Worm (Caenorhabditis elegans) whole organism, L4 larva: Measurements from ENCODE around the gene ZK622.1.

ENCODE experiments used
- D1046.2 ChIP-seq: fragments of 200-800 bp; sonication (Bioruptor generic); IDR thresholded peaks from 2 replicates; pipeline ENCODE4 v1.3.6; 2022; ENCODE audit warnings: missing genetic modification characterization, missing compliant biosample characterization
- F10B5.3 ChIP-seq: sonication (generic microtip); optimal IDR thresholded peaks from 2 replicates; lab custom pipeline; 2016; ENCODE audit warnings: mild to moderate bottlenecking, missing genetic modification characterization, missing compliant biosample characterization
- F26F4.8 ChIP-seq: fragments of 200-800 bp; sonication (Bioruptor generic); conservative IDR thresholded peaks from 2 replicates; pipeline ENCODE4 v1.3.6; 2022; ENCODE audit warnings: missing genetic modification characterization, missing compliant biosample characterization
- R02D3.7 ChIP-seq: fragments of 150-350 bp; sonication (generic microtip); optimal IDR thresholded peaks from 3 replicates; lab custom pipeline; 2014; ENCODE audit warnings: missing biosample characterization, missing genetic modification characterization
- T20F7.1 ChIP-seq: fragments of 200-800 bp; sonication (Bioruptor generic); optimal IDR thresholded peaks from 2 replicates; lab custom pipeline; 2018; ENCODE audit warnings: mild to moderate bottlenecking, missing genetic modification characterization, missing compliant biosample characterization
- Y105C5A.15 ChIP-seq: fragments of 200-800 bp; sonication (Bioruptor generic); IDR thresholded peaks from 2 replicates; pipeline ENCODE4 v1.3.6; 2022; ENCODE audit warnings: missing genetic modification characterization, missing compliant biosample characterization
- aha-1 ChIP-seq: fragments of 150-350 bp; peaks from one replicate; lab custom pipeline; 2014; ENCODE audit warnings: missing biosample characterization, missing genetic modification characterization
- attf-4 ChIP-seq: sonication (generic microtip); optimal IDR thresholded peaks from 3 replicates; lab custom pipeline; 2017; ENCODE audit warnings: missing biosample characterization, missing genetic modification characterization
- ceh-28 ChIP-seq: fragments of 150-350 bp; optimal IDR thresholded peaks from 2 replicates; lab custom pipeline; 2014; ENCODE audit warnings: missing biosample characterization, missing genetic modification reagents, missing genetic modification characterization
- ceh-44 ChIP-seq: fragments of 200-800 bp; sonication (Bioruptor generic); IDR thresholded peaks from 2 replicates; pipeline ENCODE4 v1.3.6; 2022; ENCODE audit warnings: missing genetic modification reagents, missing genetic modification characterization, missing compliant biosample characterization
- ctbp-1 ChIP-seq: fragments of 200-800 bp; sonication (Bioruptor generic); IDR thresholded peaks from 2 replicates; pipeline ENCODE4 v1.3.6; 2022; ENCODE audit warnings: missing genetic modification reagents, missing genetic modification characterization, missing compliant biosample characterization
- daf-12 ChIP-seq: fragments of 150-350 bp; optimal IDR thresholded peaks from 2 replicates; lab custom pipeline; 2014; ENCODE audit warnings: missing biosample characterization, missing genetic modification reagents, missing genetic modification characterization
- daf-16 ChIP-seq, 3 experiments: sonication (generic microtip); optimal IDR thresholded peaks; 2 replicates each; lab custom pipeline; 2016 to 2017; ENCODE audit warnings: missing genetic modification characterization in 3 of 3, missing genetic modification reagents in 3 of 3, mild to moderate bottlenecking in 2 of 3, missing compliant biosample characterization in 2 of 3, missing biosample characterization in 1 of 3, moderate library complexity in 1 of 3
- daf-19 ChIP-seq: fragments of 200-800 bp; sonication (Bioruptor generic); conservative IDR thresholded peaks from 2 replicates; pipeline ENCODE4 v1.3.6; 2022; ENCODE audit warnings: missing genetic modification characterization, missing compliant biosample characterization
- dmd-6 ChIP-seq: fragments of 200-800 bp; sonication (Bioruptor generic); IDR thresholded peaks from 2 replicates; pipeline ENCODE4 v1.3.6; 2022; ENCODE audit warnings: missing genetic modification reagents, missing genetic modification characterization, missing compliant biosample characterization
- dmd-8 ChIP-seq: fragments of 200-800 bp; sonication (Bioruptor generic); IDR thresholded peaks from 2 replicates; pipeline ENCODE4 v1.3.6; 2022; ENCODE audit warnings: missing genetic modification characterization, missing compliant biosample characterization
- dmd-9 ChIP-seq: fragments of 200-800 bp; sonication (Bioruptor generic); IDR thresholded peaks from 2 replicates; pipeline ENCODE4 v1.3.6; 2022; ENCODE audit warnings: missing genetic modification reagents, missing genetic modification characterization, missing compliant biosample characterization
- dpl-1 ChIP-seq: fragments of 150-350 bp; optimal IDR thresholded peaks from 2 replicates; lab custom pipeline; 2014; ENCODE audit warnings: missing biosample characterization, missing genetic modification reagents, missing genetic modification characterization
- dve-1 ChIP-seq: sonication (generic microtip); optimal IDR thresholded peaks from 2 replicates; lab custom pipeline; 2017; ENCODE audit warnings: antibody characterized with exemption, mild to moderate bottlenecking, missing genetic modification characterization, missing compliant biosample characterization; ENCODE audit not compliant: insufficient read depth
- egl-43 ChIP-seq: fragments of 200-800 bp; sonication (Bioruptor generic); IDR thresholded peaks from 2 replicates; pipeline ENCODE4 v1.3.6; 2022; ENCODE audit warnings: missing genetic modification reagents, missing genetic modification characterization, missing compliant biosample characterization
- gei-8 ChIP-seq: fragments of 200-800 bp; sonication (Bioruptor generic); optimal IDR thresholded peaks from 2 replicates; lab custom pipeline; 2018; ENCODE audit warnings: mild to moderate bottlenecking, missing genetic modification characterization, missing compliant biosample characterization
- hlh-11 ChIP-seq: fragments of 200-800 bp; sonication (Bioruptor generic); optimal IDR thresholded peaks from 2 replicates; lab custom pipeline; 2018; ENCODE audit warnings: mild to moderate bottlenecking, missing genetic modification characterization, missing compliant biosample characterization
- hlh-30 ChIP-seq: sonication (generic microtip); optimal IDR thresholded peaks from 2 replicates; lab custom pipeline; 2017; ENCODE audit warnings: antibody characterized with exemption, mild to moderate bottlenecking, missing genetic modification characterization, missing compliant biosample characterization; ENCODE audit not compliant: insufficient read depth
- hmg-1.1 ChIP-seq: fragments of 200-800 bp; sonication (Bioruptor generic); IDR thresholded peaks from 2 replicates; pipeline ENCODE4 v1.3.6; 2022; ENCODE audit warnings: missing genetic modification reagents, missing genetic modification characterization, missing compliant biosample characterization
- lin-1 ChIP-seq: fragments of 200-800 bp; sonication (Bioruptor generic); IDR thresholded peaks from 2 replicates; pipeline ENCODE4 v1.3.6; 2022; ENCODE audit warnings: missing genetic modification reagents, missing genetic modification characterization, missing compliant biosample characterization
- lin-15B ChIP-seq: fragments of 150-350 bp; sonication (generic microtip); optimal IDR thresholded peaks from 3 replicates; lab custom pipeline; 2014; ENCODE audit warnings: missing biosample characterization, missing genetic modification characterization
- lin-38 ChIP-seq: fragments of 200-800 bp; sonication (Bioruptor generic); IDR thresholded peaks from 2 replicates; pipeline ENCODE4 v1.3.6; 2022; ENCODE audit warnings: missing genetic modification reagents, missing genetic modification characterization, missing compliant biosample characterization
- lir-3 ChIP-seq: sonication (generic microtip); optimal IDR thresholded peaks from 2 replicates; lab custom pipeline; 2016; ENCODE audit warnings: mild to moderate bottlenecking, missing genetic modification characterization, missing compliant biosample characterization
- madf-5 ChIP-seq, 2 experiments: fragments of 200-800 bp; sonication (Bioruptor generic); IDR thresholded peaks; 2 replicates each; pipeline ENCODE4 v1.3.6; 2022; ENCODE audit warnings: missing compliant biosample characterization in 2 of 2, missing genetic modification characterization in 2 of 2
- mxl-2 ChIP-seq: fragments of 200-800 bp; sonication (Bioruptor generic); conservative IDR thresholded peaks from 2 replicates; pipeline ENCODE4 v1.3.6; 2022; ENCODE audit warnings: missing genetic modification reagents, missing genetic modification characterization, missing compliant biosample characterization
- mxl-3 ChIP-seq: fragments of 200-800 bp; sonication (Bioruptor generic); optimal IDR thresholded peaks from 2 replicates; lab custom pipeline; 2018; ENCODE audit warnings: mild to moderate bottlenecking, missing genetic modification characterization, missing compliant biosample characterization
- nhr-10 ChIP-seq: fragments of 150-350 bp; optimal IDR thresholded peaks from 2 replicates; lab custom pipeline; 2014; ENCODE audit warnings: missing biosample characterization, missing genetic modification characterization
- nhr-11 ChIP-seq: fragments of 150-350 bp; optimal IDR thresholded peaks from 2 replicates; lab custom pipeline; 2014; ENCODE audit warnings: missing biosample characterization, missing genetic modification characterization
- nhr-237 ChIP-seq: sonication (generic microtip); optimal IDR thresholded peaks from 2 replicates; lab custom pipeline; 2017; ENCODE audit warnings: missing biosample characterization, missing genetic modification characterization
- nhr-25 ChIP-seq: sonication (generic microtip); optimal IDR thresholded peaks from 2 replicates; lab custom pipeline; 2017; ENCODE audit warnings: missing genetic modification characterization, mild to moderate bottlenecking, missing compliant biosample characterization, antibody characterized with exemption, moderate library complexity, borderline replicate concordance; ENCODE audit not compliant: insufficient read depth
- nhr-41 ChIP-seq: fragments of 200-800 bp; sonication (Bioruptor generic); IDR thresholded peaks from 2 replicates; pipeline ENCODE4 v1.3.6; 2022; ENCODE audit warnings: missing genetic modification reagents, missing genetic modification characterization, missing compliant biosample characterization
- nhr-48 ChIP-seq: sonication (generic microtip); optimal IDR thresholded peaks from 2 replicates; lab custom pipeline; 2016; ENCODE audit warnings: mild to moderate bottlenecking, missing genetic modification characterization, missing compliant biosample characterization
- nhr-6 ChIP-seq: fragments of 150-350 bp; optimal IDR thresholded peaks from 2 replicates; lab custom pipeline; 2014; ENCODE audit warnings: missing biosample characterization, missing genetic modification characterization
- nhr-76 ChIP-seq: fragments of 150-350 bp; optimal IDR thresholded peaks from 2 replicates; lab custom pipeline; 2014; ENCODE audit warnings: missing biosample characterization, missing genetic modification characterization
- pqm-1 ChIP-seq: sonication (generic microtip); optimal IDR thresholded peaks from 2 replicates; lab custom pipeline; 2017; ENCODE audit warnings: missing biosample characterization, missing genetic modification characterization
- rbr-2 ChIP-seq: sonication (generic microtip); optimal IDR thresholded peaks from 2 replicates; lab custom pipeline; 2016; ENCODE audit warnings: missing genotype, missing genetic modification characterization, missing compliant biosample characterization
- sdz-12 ChIP-seq: fragments of 200-800 bp; sonication (Bioruptor generic); optimal IDR thresholded peaks from 2 replicates; lab custom pipeline; 2018; ENCODE audit warnings: mild to moderate bottlenecking, missing genetic modification characterization, missing compliant biosample characterization
- skn-1 ChIP-seq: fragments of 150-350 bp; optimal IDR thresholded peaks from 2 replicates; lab custom pipeline; 2014; ENCODE audit warnings: missing biosample characterization, missing genetic modification characterization
- snpc-4 ChIP-seq: fragments of 150-350 bp; optimal IDR thresholded peaks from 2 replicates; lab custom pipeline; 2014; ENCODE audit warnings: missing biosample characterization, missing genetic modification characterization
- spr-3 ChIP-seq: fragments of 200-800 bp; sonication (Bioruptor generic); optimal IDR thresholded peaks from 2 replicates; lab custom pipeline; 2018; ENCODE audit warnings: mild to moderate bottlenecking, missing genetic modification characterization, missing compliant biosample characterization
- unc-39 ChIP-seq: sonication (generic microtip); optimal IDR thresholded peaks from 2 replicates; lab custom pipeline; 2017; ENCODE audit warnings: missing biosample characterization, missing genetic modification characterization
- unc-62 ChIP-seq, 3 experiments: fragments of 150-350 bp in 1 of 3; sonication (generic microtip); optimal IDR thresholded peaks in 2 of 3; peaks in 1 of 3; 1 replicate in 1 of 3; 2 replicates in 2 of 3; lab custom pipeline; 2014 to 2017; ENCODE audit warnings: missing biosample characterization in 3 of 3, missing genetic modification characterization in 3 of 3, missing genetic modification reagents in 3 of 3, missing genotype in 1 of 3
- zip-2 ChIP-seq: fragments of 150-350 bp; optimal IDR thresholded peaks from 2 replicates; lab custom pipeline; 2014; ENCODE audit warnings: missing biosample characterization, missing genetic modification characterization
- ztf-11 ChIP-seq: fragments of 150-350 bp; optimal IDR thresholded peaks from 2 replicates; lab custom pipeline; 2014; ENCODE audit warnings: missing biosample characterization, missing genetic modification characterization

The ZK622.1 gene

DNA sequence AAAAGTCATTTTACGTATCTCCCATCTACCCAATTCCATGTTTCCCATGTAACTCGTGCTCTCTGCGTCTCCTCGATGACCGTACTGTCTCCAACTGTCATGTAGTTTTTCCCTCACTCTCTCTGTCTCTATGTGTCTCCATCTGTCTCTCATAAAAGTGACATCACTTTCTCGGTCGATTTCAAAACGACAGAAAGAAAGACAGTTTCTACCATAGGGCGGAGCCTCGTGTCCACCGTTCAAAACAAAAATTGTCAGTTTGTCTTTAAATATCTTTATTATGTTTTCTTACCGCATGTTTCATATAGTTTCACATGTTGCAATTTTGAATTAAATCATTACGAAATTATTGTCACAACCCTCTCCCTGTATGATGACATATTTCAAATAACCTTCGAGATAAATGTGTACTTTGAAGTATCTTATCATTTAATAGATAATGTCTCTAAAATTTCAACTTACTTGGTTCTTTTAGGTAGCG, 36.6 kb downstream of the ZK622.1 start (continued):
- TF ChIP-seq nhr-10 (tag; lab: Kevin White, UChicago), result peak; percentile 61
- TF ChIP-seq egl-43 (GFP tag; lab: Robert Waterston, UW), result no peak
- TF ChIP-seq nhr-6 (tag; lab: Kevin White, UChicago), result no peak
- TF ChIP-seq ceh-28 (tag; lab: Kevin White, UChicago), result no peak
- TF ChIP-seq spr-3, result no peak
- peak; percentile 26 for TF ChIP-seq dpl-1 (GFP tag; lab: Kevin White, UChicago)
- TF ChIP-seq rbr-2, result peak; percentile 68
- TF ChIP-seq ztf-11 (tag; lab: Kevin White, UChicago), result no peak
- TF ChIP-seq daf-19 (GFP tag; lab: Robert Waterston, UW), result no peak
- peak; percentile 30 for TF ChIP-seq pqm-1 (tag; lab: Kevin White, UChicago)
- peak; percentile 95 for TF ChIP-seq nhr-25 (tag; lab: Kevin White, UChicago)
- TF ChIP-seq snpc-4, result no peak
- TF ChIP-seq nhr-48 (tag; lab: Kevin White, UChicago), result peak; percentile 90
- TF ChIP-seq zip-2 (tag; lab: Kevin White, UChicago), result peak; percentile 18
- TF ChIP-seq aha-1 (tag; lab: Kevin White, UChicago), result peak; percentile 77
- TF ChIP-seq nhr-11, result peak; percentile 63
- TF ChIP-seq dmd-8 (GFP tag; lab: Robert Waterston, UW), result no peak
- TF ChIP-seq dmd-9 (GFP tag; lab: Robert Waterston, UW), result no peak
- peak; percentile 36 for TF ChIP-seq lin-38 (GFP tag; lab: Robert Waterston, UW)
- peak; percentile 74 for TF ChIP-seq hmg-1.1 (GFP tag; lab: Robert Waterston, UW)
- no peak for TF ChIP-seq ceh-44 (GFP tag; lab: Robert Waterston, UW)
- TF ChIP-seq skn-1 (tag; lab: Kevin White, UChicago), result no peak
- peak; percentile 58 for TF ChIP-seq lin-1 (GFP tag; lab: Robert Waterston, UW)
- peak; percentile 28 for TF ChIP-seq F10B5.3 (tag; lab: Kevin White, UChicago)
- TF ChIP-seq F26F4.8 (GFP tag; lab: Robert Waterston, UW), result no peak
- TF ChIP-seq daf-12 (tag; lab: Kevin White, UChicago), result no peak
- no peak for TF ChIP-seq madf-5 (GFP tag; IDR thresholded peaks at IDR 0.05; lab: Robert Waterston, UW)
- TF ChIP-seq lin-15B (tag; lab: Kevin White, UChicago), result no peak
- peak; percentile 67 for TF ChIP-seq gei-8 (GFP tag; lab: Kevin White, UChicago)
- TF ChIP-seq mxl-3 (GFP tag; lab: Kevin White, UChicago), result peak; percentile 81
- TF ChIP-seq hlh-11 (tag; lab: Kevin White, UChicago), result peak; percentile 97
- no peak for TF ChIP-seq D1046.2
- no peak for TF ChIP-seq ctbp-1
- no peak for TF ChIP-seq Y105C5A.15 (GFP tag; lab: Robert Waterston, UW)

DNA sequence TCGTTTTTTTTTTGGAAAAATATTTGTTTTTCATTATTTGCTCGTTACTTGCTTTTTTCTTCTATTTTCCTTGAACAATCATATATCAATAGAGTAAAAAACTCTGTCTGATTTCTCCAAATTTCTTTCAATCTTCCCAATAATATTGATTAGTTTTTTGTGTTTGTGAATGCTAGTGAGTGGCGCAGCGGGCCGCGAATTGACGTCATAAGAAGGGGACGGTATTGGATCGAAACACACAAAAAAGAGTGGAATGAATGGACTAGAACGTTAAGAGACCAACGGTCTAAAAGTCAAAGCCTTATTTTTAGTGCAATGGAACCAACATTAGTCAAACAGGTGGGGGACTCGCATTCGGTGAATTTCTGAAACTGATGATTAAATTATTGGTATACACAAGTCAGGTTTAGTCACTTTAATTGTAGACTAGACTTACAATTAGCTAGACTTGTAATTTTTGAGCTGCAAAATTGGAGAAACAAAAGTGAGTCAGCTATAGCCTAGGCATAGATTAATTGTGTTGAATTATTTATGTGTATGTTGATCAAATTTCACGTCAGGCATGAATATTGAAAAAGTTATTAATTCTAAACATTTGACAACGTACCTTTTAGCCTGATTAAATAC, 38.2 kb downstream of the ZK622.1 start:
- no peak for TF ChIP-seq mxl-2 (GFP tag; lab: Robert Waterston, UW)
- peak; percentile 11 for TF ChIP-seq dve-1 (tag; lab: Kevin White, UChicago)
- TF ChIP-seq ctbp-1, result no peak
- TF ChIP-seq nhr-11, result peak; percentile 52
- no peak for TF ChIP-seq sdz-12
- TF ChIP-seq lir-3 (tag; lab: Kevin White, UChicago), result no peak
- peak; percentile 26; the same call in 1 of the 2 replicates for TF ChIP-seq dmd-6 (GFP tag; lab: Robert Waterston, UW)
- no peak for TF ChIP-seq zip-2 (tag; lab: Kevin White, UChicago)
- peak; percentile 76 for TF ChIP-seq aha-1 (tag; lab: Kevin White, UChicago)
- no peak for TF ChIP-seq daf-16 (GFP tag; optimal IDR thresholded peaks at IDR 0.05; lab: Kevin White, UChicago)
- TF ChIP-seq daf-16 (tag; optimal IDR thresholded peaks at IDR 0.05; lab: Kevin White, UChicago), result peak; percentile 15
- no peak for TF ChIP-seq unc-39 (tag; lab: Kevin White, UChicago)
- TF ChIP-seq ztf-11 (tag; lab: Kevin White, UChicago), result no peak
- no peak for TF ChIP-seq T20F7.1 (GFP tag; lab: Kevin White, UChicago)
- no peak for TF ChIP-seq hlh-30 (tag; lab: Kevin White, UChicago)
- TF ChIP-seq nhr-76 (tag; lab: Kevin White, UChicago), result no peak
- TF ChIP-seq daf-19 (GFP tag; lab: Robert Waterston, UW), result no peak
- no peak for TF ChIP-seq attf-4 (tag; lab: Kevin White, UChicago)
- TF ChIP-seq nhr-6 (tag; lab: Kevin White, UChicago), result no peak
- TF ChIP-seq unc-62 (GFP tag; optimal IDR thresholded peaks at IDR 0.05 in 1 of 2; lab: Kevin White, UChicago), result peak in 1 of 2 experiments; percentile 31
- no peak for TF ChIP-seq unc-62 (tag; optimal IDR thresholded peaks at IDR 0.05; lab: Kevin White, UChicago)
- TF ChIP-seq R02D3.7 (tag; lab: Kevin White, UChicago), result no peak
- TF ChIP-seq nhr-41 (GFP tag; lab: Robert Waterston, UW), result no peak
- no peak for TF ChIP-seq nhr-237 (tag; lab: Kevin White, UChicago)
